Fruit fly (Drosophila melanogaster) whole organism, pupa: ENCODE measurements around the gene hfp.

Experiments used
- CG10348 ChIP-seq: fragments of 200-800 bp; sonication (Bioruptor generic); IDR thresholded peaks from 2 replicates; pipeline ENCODE4 v1.3.6; 2022; ENCODE audit warnings: missing biosample characterization, missing genetic modification characterization
- CG12605 ChIP-seq: fragments of 200-800 bp; sonication (Bioruptor generic); IDR thresholded peaks from 2 replicates; pipeline ENCODE4 v1.3.6; 2022; ENCODE audit warnings: missing biosample characterization, missing genetic modification characterization
- CG13204 ChIP-seq: fragments of 200-800 bp; sonication (Bioruptor generic); optimal IDR thresholded peaks from 2 replicates; lab custom pipeline; 2018; ENCODE audit warnings: missing biosample characterization, mild to moderate bottlenecking, missing genetic modification characterization, moderate library complexity
- CG14655 ChIP-seq: fragments of 200-800 bp; sonication (Bioruptor generic); optimal IDR thresholded peaks from 3 replicates; lab custom pipeline; 2017; ENCODE audit warnings: mild to moderate bottlenecking, missing biosample characterization, missing genetic modification reagents, missing genetic modification characterization
- CG15710 ChIP-seq: fragments of 200-800 bp; sonication (Bioruptor generic); optimal IDR thresholded peaks from 2 replicates; lab custom pipeline; 2018; ENCODE audit warnings: missing biosample characterization, mild to moderate bottlenecking, missing genetic modification characterization, moderate library complexity
- CG17806 ChIP-seq: fragments of 200-800 bp; sonication (Bioruptor generic); optimal IDR thresholded peaks from 2 replicates; lab custom pipeline; 2018; ENCODE audit warnings: missing biosample characterization, mild to moderate bottlenecking, missing genetic modification characterization, moderate library complexity
- CG32121 ChIP-seq: fragments of 200-800 bp; sonication (Bioruptor generic); IDR thresholded peaks from 2 replicates; pipeline ENCODE4 v1.3.6; 2022; ENCODE audit warnings: missing biosample characterization, missing genetic modification characterization
- CG34367 ChIP-seq: fragments of 200-800 bp; sonication (Bioruptor generic); optimal IDR thresholded peaks from 2 replicates; lab custom pipeline; 2018; ENCODE audit warnings: missing biosample characterization, mild to moderate bottlenecking, missing genetic modification characterization
- CG4496 ChIP-seq: fragments of 200-800 bp; sonication (Bioruptor generic); IDR thresholded peaks from 3 replicates; pipeline ENCODE4 v1.3.6; 2022; ENCODE audit warnings: missing biosample characterization, missing genetic modification characterization
- CG8159 ChIP-seq: fragments of 200-800 bp; sonication (Bioruptor generic); optimal IDR thresholded peaks from 3 replicates; lab custom pipeline; 2018; ENCODE audit warnings: missing biosample characterization, mild to moderate bottlenecking, missing genetic modification characterization, moderate library complexity
- CG8301 ChIP-seq: fragments of 200-800 bp; sonication (Bioruptor generic); optimal IDR thresholded peaks from 2 replicates; lab custom pipeline; 2018; ENCODE audit warnings: missing biosample characterization, mild to moderate bottlenecking, missing genetic modification characterization
- CG9948 ChIP-seq: fragments of 200-800 bp; sonication (Bioruptor generic); optimal IDR thresholded peaks from 2 replicates; lab custom pipeline; 2018; ENCODE audit warnings: missing biosample characterization, mild to moderate bottlenecking, missing genetic modification characterization, moderate library complexity
- D1 ChIP-seq: fragments of 200-800 bp; sonication (Bioruptor generic); optimal IDR thresholded peaks from 2 replicates; lab custom pipeline; 2018; ENCODE audit warnings: missing biosample characterization, mild to moderate bottlenecking, missing genetic modification characterization, moderate library complexity
- EcR ChIP-seq: fragments of 200-800 bp; sonication (Bioruptor generic); optimal IDR thresholded peaks from 3 replicates; lab custom pipeline; 2019; ENCODE audit warnings: missing biosample characterization, missing genetic modification characterization, mild to moderate bottlenecking, moderate library complexity, missing genetic modification reagents
- Ets98B ChIP-seq: fragments of 200-800 bp; sonication (Bioruptor generic); IDR thresholded peaks from 2 replicates; pipeline ENCODE4 v1.3.6; 2022; ENCODE audit warnings: missing biosample characterization, missing genetic modification characterization
- Pif1A ChIP-seq: fragments of 200-800 bp; sonication (Bioruptor generic); optimal IDR thresholded peaks from 3 replicates; lab custom pipeline; 2016; ENCODE audit warnings: missing biosample characterization, missing genetic modification characterization
- Pif1B ChIP-seq: fragments of 200-800 bp; sonication (Bioruptor generic); optimal IDR thresholded peaks from 3 replicates; lab custom pipeline; 2016; ENCODE audit warnings: missing biosample characterization, missing genetic modification characterization
- Snoo ChIP-seq: fragments of 200-800 bp; sonication (Bioruptor generic); optimal IDR thresholded peaks from 3 replicates; lab custom pipeline; 2017; ENCODE audit warnings: missing biosample characterization, mild to moderate bottlenecking, missing genetic modification characterization, inconsistent platforms
- fd96Ca ChIP-seq: fragments of 200-800 bp; sonication (Bioruptor generic); IDR thresholded peaks from 3 replicates; pipeline ENCODE4 v1.3.6; 2022; ENCODE audit warnings: missing biosample characterization, missing genetic modification characterization
- gl ChIP-seq: fragments of 200-800 bp; sonication (Bioruptor generic); optimal IDR thresholded peaks from 2 replicates; lab custom pipeline; 2018; ENCODE audit warnings: missing biosample characterization, mild to moderate bottlenecking, missing genetic modification characterization
- rn ChIP-seq: fragments of 200-800 bp; sonication (Bioruptor generic); IDR thresholded peaks from 2 replicates; pipeline ENCODE4 v1.3.6; 2022; ENCODE audit warnings: missing biosample characterization, missing genetic modification characterization

hfp gene

DNA sequence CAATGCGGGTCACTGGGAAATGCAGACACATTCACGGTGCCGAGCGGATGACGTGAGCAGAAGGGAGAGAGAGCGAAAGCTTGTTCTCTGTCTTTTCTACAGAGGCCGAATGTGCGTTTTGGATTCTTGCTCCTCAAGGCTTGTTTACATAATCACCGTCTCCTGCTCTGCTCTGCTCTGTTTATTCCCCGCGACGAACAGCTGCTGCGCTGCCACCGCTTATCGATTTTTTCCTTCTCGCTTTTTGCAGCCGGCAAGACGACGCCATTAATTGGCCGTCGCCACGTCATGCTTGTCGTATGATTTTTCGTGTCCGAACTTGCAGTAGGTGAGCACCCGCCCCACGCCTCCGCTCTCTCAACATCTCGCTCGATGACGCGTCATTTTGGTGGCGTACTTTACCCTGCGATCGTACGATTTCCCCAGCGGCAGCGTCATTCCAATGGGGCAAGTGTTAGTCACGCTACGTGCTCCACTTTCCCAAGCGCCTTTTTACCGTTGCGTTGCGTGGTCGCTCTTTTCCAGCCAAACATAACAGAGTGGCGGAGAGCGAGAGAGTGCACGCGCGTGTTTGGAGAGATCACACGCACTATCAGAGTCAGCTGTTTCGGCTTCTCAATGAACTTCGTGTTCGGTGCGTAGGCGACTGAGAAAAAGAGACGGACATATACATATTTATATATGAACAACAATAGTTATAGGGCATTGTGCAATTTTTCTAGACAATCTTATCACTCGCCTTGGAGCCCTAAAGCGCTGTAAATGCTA, 44.1 kb upstream of the hfp start:
- peak; percentile 39 for TF ChIP-seq Snoo (tag; lab: Kevin White, UChicago)
- TF ChIP-seq CG13204: no peak
- no peak for TF ChIP-seq CG34367 (tag; lab: Kevin White, UChicago)
- no peak for TF ChIP-seq CG15710 (tag; lab: Kevin White, UChicago)
- TF ChIP-seq CG8301 (tag; lab: Kevin White, UChicago): no peak
- TF ChIP-seq gl (tag; lab: Kevin White, UChicago): peak; percentile 8
- no peak for TF ChIP-seq CG8159 (tag; lab: Kevin White, UChicago)
- peak; percentile 50; the same call in 1 of the 2 replicates for TF ChIP-seq CG12605
- TF ChIP-seq Pif1A (GFP tag; lab: Kevin White, UChicago): peak; percentile 13
- peak; percentile 44; the same call in 1 of the 2 replicates for TF ChIP-seq Ets98B (GFP tag; lab: Robert Waterston, UW)
- peak; percentile 24 for TF ChIP-seq EcR
- peak; percentile 53 for TF ChIP-seq CG32121 (GFP tag; lab: Robert Waterston, UW)
- TF ChIP-seq CG4496 (GFP tag; lab: Robert Waterston, UW): peak; percentile 19; the same call in 1 of the 3 replicates

DNA sequence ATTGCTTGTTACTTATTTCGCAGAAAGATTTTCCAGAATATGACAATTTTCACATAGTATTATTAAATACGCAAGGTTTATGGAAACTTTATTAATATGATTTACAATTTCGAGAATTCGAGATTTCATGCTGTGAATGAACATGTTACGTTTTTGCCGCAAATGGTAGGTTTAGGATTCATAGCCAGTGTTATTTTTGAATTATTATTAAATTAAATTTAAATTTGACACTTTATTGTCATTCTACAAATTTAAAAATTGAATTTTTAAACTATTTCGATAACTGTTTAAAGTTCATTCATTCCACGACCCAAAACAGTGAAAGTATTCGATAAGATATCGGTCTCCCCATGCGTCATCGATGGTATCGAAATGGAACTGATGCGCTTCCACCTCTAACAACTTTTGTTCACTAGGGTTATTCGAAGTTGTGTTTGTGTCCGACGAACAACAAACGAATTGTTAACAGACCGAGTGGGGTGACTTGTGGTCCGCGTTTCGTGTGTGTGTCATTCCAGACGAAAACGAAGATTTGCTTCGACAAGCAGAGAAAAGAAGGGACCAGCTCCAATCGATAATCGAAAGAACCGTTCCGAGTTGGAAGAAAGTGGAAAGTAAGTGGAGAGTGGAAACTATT, 43.4 kb upstream of the hfp start, which contains the start of the genes CG32313 and Pcyt1:
TSS of gene CG32313 (minus strand) at position 51 of the 637 bp plus-strand sequence.
TSS of gene Pcyt1 (plus strand) at position 400 of the 637 bp plus-strand sequence.
- TF ChIP-seq EcR (peak; percentile 30), CG12605 (0 out of 2 replicates have a peak, but pooled peaks have one; percentile 9), CG15710 (tag; lab: Kevin White, UChicago) (no peak), Pif1B (GFP tag; lab: Kevin White, UChicago) (peak; percentile 30)

DNA sequence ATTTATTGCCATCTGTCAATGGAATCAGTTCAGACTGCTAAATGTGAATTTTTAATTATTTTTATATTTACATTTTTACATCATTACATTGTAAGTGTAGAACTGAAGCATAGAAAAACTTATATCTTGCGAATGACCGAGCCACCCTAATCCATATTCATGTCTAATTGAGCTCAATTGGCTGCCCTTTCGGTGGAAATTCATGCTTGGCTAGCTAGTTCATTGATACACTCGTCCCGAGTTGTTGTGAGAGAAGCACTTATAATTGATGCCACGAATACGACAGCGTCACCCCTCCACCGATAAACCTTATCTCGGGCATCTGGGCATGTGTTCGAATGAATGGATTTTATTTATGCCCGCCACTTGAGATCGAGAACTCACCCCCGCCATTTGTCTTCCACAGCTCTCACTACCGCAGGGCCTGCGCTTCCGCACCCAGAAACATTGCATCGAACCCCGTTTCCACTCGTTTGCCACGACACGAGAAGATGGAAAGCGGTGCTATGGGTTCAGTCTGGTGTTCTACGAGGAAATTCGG, 36.0 kb upstream of the hfp start:
- TF ChIP-seq CG8159 (tag; lab: Kevin White, UChicago): peak; percentile 46
- TF ChIP-seq EcR: peak; percentile 1
- TF ChIP-seq CG34367 (tag; lab: Kevin White, UChicago): no peak
- TF ChIP-seq gl (tag; lab: Kevin White, UChicago): no peak
- TF ChIP-seq D1 (tag; lab: Kevin White, UChicago): no peak
- TF ChIP-seq CG4496 (GFP tag; lab: Robert Waterston, UW): no peak
- no peak for TF ChIP-seq Pif1B (GFP tag; lab: Kevin White, UChicago)
- TF ChIP-seq CG32121 (GFP tag; lab: Robert Waterston, UW): no peak
- no peak for TF ChIP-seq Snoo (tag; lab: Kevin White, UChicago)
- no peak for TF ChIP-seq fd96Ca (GFP tag; lab: Robert Waterston, UW)
- no peak for TF ChIP-seq CG9948 (tag; lab: Kevin White, UChicago)

DNA sequence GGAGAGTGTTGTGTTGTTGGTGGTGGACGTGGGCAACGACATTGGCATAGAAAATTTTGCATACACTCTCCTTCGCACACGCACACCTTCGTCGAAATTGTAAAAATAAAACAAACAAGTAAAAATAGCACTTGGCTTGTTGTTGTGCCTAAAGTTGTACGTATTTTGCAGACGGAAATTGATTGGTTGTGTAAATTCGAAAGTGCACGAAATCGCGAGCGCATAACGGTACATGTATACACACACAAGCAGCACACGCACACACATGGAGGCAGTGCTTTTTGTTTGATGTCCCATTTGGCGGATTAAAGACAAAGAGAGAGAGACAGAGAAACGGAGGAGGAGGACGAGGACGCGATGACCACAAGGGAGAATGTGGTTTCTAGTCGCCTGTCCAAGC, 35.0 kb upstream of the hfp start:
- no peak for TF ChIP-seq CG32121 (GFP tag; lab: Robert Waterston, UW)
- no peak for TF ChIP-seq fd96Ca (GFP tag; lab: Robert Waterston, UW)
- no peak for TF ChIP-seq CG15710 (tag; lab: Kevin White, UChicago)
- no peak for TF ChIP-seq CG9948 (tag; lab: Kevin White, UChicago)
- TF ChIP-seq Ets98B (GFP tag; lab: Robert Waterston, UW): no peak
- no peak for TF ChIP-seq Pif1B (GFP tag; lab: Kevin White, UChicago)
- TF ChIP-seq rn (GFP tag; lab: Robert Waterston, UW): no peak
- TF ChIP-seq EcR: no peak
- TF ChIP-seq CG34367 (tag; lab: Kevin White, UChicago): no peak
- TF ChIP-seq Snoo (tag; lab: Kevin White, UChicago): no peak
- TF ChIP-seq D1 (tag; lab: Kevin White, UChicago): no peak
- no peak for TF ChIP-seq Pif1A (GFP tag; lab: Kevin White, UChicago)
- TF ChIP-seq gl (tag; lab: Kevin White, UChicago): no peak
- TF ChIP-seq CG12605: no peak
- TF ChIP-seq CG8159 (tag; lab: Kevin White, UChicago): no peak
- no peak for TF ChIP-seq CG4496 (GFP tag; lab: Robert Waterston, UW)
- no peak for TF ChIP-seq CG8301 (tag; lab: Kevin White, UChicago)
- TF ChIP-seq CG10348 (GFP tag; lab: Robert Waterston, UW): no peak

DNA sequence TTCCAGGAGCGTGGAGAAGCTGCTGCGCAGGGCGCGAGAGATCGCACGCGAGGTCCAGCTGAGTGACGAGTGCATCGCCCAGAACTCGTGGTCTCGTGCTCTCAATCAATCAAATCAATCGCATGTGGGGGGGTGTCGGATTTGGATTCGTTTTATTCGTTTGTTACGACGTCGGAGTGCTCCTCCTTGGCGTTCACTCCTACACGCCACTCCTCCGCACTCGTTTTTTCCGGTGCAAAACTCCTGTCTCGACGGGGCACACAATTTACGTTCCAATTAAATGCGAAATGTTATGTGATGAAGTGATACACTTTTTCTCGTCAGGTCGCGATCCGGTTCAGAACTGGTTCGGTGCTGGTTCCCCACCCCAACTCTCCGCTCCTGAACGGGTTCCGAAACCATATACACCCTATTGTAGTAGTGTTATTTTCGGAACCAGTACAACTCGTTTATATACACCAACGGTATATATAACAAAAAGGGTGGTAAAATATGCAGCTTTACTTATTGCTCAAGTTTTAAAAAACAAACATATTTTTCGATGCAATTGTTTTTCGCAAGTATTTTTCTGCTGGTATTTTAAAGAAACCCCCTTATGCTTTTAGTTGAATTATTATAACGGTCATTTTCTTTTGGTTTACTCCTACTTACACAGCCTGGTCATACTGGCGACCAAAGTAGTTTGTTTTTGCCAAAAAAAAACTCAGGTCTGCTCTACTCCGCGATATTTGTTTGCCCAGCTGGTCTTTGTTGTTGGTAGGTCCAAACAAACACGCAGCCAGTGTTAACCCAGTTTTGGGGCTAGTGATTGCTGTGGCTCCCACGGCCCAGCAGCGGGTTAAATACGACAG, 34.3 kb upstream of the hfp start, which contains the start of the genes CG12091 and pns:
TSS of gene CG12091 (minus strand) at position 349 of the 851 bp plus-strand sequence.
TSS of gene pns (plus strand) at position 651 of the 851 bp plus-strand sequence.
- TF ChIP-seq CG10348 (GFP tag; lab: Robert Waterston, UW) (no peak), D1 (tag; lab: Kevin White, UChicago) (no peak), CG9948 (tag; lab: Kevin White, UChicago) (peak; percentile 16), rn (GFP tag; lab: Robert Waterston, UW) (no peak), fd96Ca (GFP tag; lab: Robert Waterston, UW) (0 out of 3 replicates have a peak, but pooled peaks have one; percentile 13), CG12605 (0 out of 2 replicates have a peak, but pooled peaks have one; percentile 18), CG14655 (GFP tag; lab: Kevin White, UChicago) (no peak), CG4496 (GFP tag; lab: Robert Waterston, UW) (peak; percentile 76), Pif1B (GFP tag; lab: Kevin White, UChicago) (no peak), CG15710 (tag; lab: Kevin White, UChicago) (peak; percentile 24), Pif1A (GFP tag; lab: Kevin White, UChicago) (no peak), gl (tag; lab: Kevin White, UChicago) (no peak), Snoo (tag; lab: Kevin White, UChicago) (peak; percentile 65), CG34367 (tag; lab: Kevin White, UChicago) (peak; percentile 25), CG32121 (GFP tag; lab: Robert Waterston, UW) (peak; percentile 43; the same call in 1 of the 2 replicates), CG13204 (no peak), Ets98B (GFP tag; lab: Robert Waterston, UW) (peak; percentile 63), EcR (peak; percentile 57), CG8301 (tag; lab: Kevin White, UChicago) (peak; percentile 26), CG17806 (tag; lab: Kevin White, UChicago) (peak; percentile 36), CG8159 (tag; lab: Kevin White, UChicago) (peak; percentile 53)
- TF ChIP-seq, all 21 proteins: peak for 13
